Fruit fly (Drosophila melanogaster) whole organism, embryonic: ENCODE results near the gene CG34331.

Experiments used
- CG15696 ChIP-seq: fragments of 200-800 bp; sonication (Bioruptor generic); optimal IDR thresholded peaks from 2 replicates; lab custom pipeline; 2019; ENCODE audit warnings: missing biosample characterization, mild to moderate bottlenecking, missing genetic modification characterization, moderate library complexity
- CG16813 ChIP-seq: fragments of 200-800 bp; sonication (Bioruptor generic); IDR thresholded peaks from 3 replicates; pipeline ENCODE4 v1.3.6; 2022; ENCODE audit warnings: missing biosample characterization, missing genetic modification characterization; ENCODE audit not compliant: partially characterized antibody
- CG30403 ChIP-seq: fragments of 200-800 bp; sonication (Bioruptor generic); optimal IDR thresholded peaks from 3 replicates; lab custom pipeline; 2016; ENCODE audit warnings: missing biosample characterization, missing genetic modification characterization
- CG34376 ChIP-seq: fragments of 200-800 bp; sonication (Bioruptor generic); optimal IDR thresholded peaks from 2 replicates; lab custom pipeline; 2018; ENCODE audit warnings: missing biosample characterization, mild to moderate bottlenecking, missing genetic modification characterization
- Fer1 ChIP-seq: fragments of 200-800 bp; sonication (Bioruptor generic); optimal IDR thresholded peaks from 2 replicates; lab custom pipeline; 2017; ENCODE audit warnings: missing biosample characterization, mild to moderate bottlenecking, missing genetic modification characterization
- Taf1 ChIP-seq: fragments of 200-800 bp; sonication (Bioruptor generic); IDR thresholded peaks from 2 replicates; pipeline ENCODE4 v1.3.6; 2022; ENCODE audit warnings: missing biosample characterization, missing genetic modification characterization
- amos ChIP-seq: fragments of 200-800 bp; sonication (Bioruptor generic); IDR thresholded peaks from 2 replicates; pipeline ENCODE4 v1.3.6; 2022; ENCODE audit warnings: missing biosample characterization, missing genetic modification characterization; ENCODE audit not compliant: partially characterized antibody
- az2 ChIP-seq: fragments of 200-800 bp; sonication (Bioruptor generic); optimal IDR thresholded peaks from 3 replicates; lab custom pipeline; 2016; ENCODE audit warnings: missing biosample characterization, missing genetic modification characterization
- chn ChIP-seq: fragments of 200-800 bp; sonication (Bioruptor generic); optimal IDR thresholded peaks from 2 replicates; lab custom pipeline; 2016; ENCODE audit warnings: missing biosample characterization, missing genetic modification characterization
- kay ChIP-seq: fragments of 200-800 bp; sonication (Bioruptor generic); optimal IDR thresholded peaks from 2 replicates; lab custom pipeline; 2016; ENCODE audit warnings: missing biosample characterization, missing genetic modification characterization

dm6 chrX:20158491-20158890 is 36.2 kb downstream of the CG34331 start:
- TF ChIP-seq CG34376 (GFP tag; lab: Kevin White, UChicago) (no peak), Fer1 (GFP tag; lab: Kevin White, UChicago) (no peak), amos (GFP tag; lab: Robert Waterston, UW) (no peak), CG15696 (tag; lab: Kevin White, UChicago) (no peak), chn (GFP tag; lab: Kevin White, UChicago) (no peak), CG16813 (GFP tag; lab: Robert Waterston, UW) (no peak), az2 (GFP tag; lab: Kevin White, UChicago) (no peak), kay (GFP tag; lab: Kevin White, UChicago) (no peak), CG30403 (GFP tag; lab: Kevin White, UChicago) (no peak), Taf1 (GFP tag; lab: Robert Waterston, UW) (no peak)
